Worm (Caenorhabditis elegans): ENCODE data around the gene exos-7.

DNA sequence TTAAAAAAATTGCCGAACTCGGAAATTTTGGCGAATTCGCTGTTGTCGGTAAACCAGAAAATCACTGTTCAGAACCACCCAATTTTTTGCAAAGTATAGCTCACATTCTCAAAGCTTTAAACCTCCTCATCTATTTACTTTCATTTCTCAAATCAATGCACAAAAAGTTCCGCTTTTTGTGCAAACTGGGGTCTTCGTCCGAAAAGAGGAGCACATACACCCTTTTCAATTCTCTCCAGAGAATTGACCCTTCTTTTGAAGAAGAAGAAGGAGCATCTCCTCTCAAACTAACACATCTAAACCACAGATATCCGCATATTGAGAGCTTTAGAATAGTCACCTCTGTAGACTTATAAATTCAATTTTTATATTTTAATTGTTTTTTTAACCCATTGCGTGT, 36.7 kb downstream of the exos-7 start:
- TF ChIP-seq ztf-29 (GFP tag; IDR thresholded peaks at IDR 0.05) (no peak), flt-1 (GFP tag; IDR thresholded peaks at IDR 0.05) (no peak), tab-1 (GFP tag; IDR thresholded peaks at IDR 0.05) (no peak), klf-2 (GFP tag; conservative IDR thresholded peaks at IDR 0.05) (no peak), T22C8.4 (GFP tag; IDR thresholded peaks at IDR 0.05) (no peak), ref-1 (GFP tag; conservative IDR thresholded peaks at IDR 0.05) (no peak), ztf-23 (GFP tag; IDR thresholded peaks at IDR 0.05) (no peak), med-1 (GFP tag; optimal IDR thresholded peaks at IDR 0.05; ENCODE audit: insufficient read depth) (no peak), cog-1 (tag; optimal IDR thresholded peaks at IDR 0.05) (no peak)
